Worm (Caenorhabditis elegans) whole organism, midembryonic: ENCODE results near the gene amph-1.

Experiments
- flt-1 ChIP-seq: fragments of 200-800 bp; sonication (Bioruptor generic); IDR thresholded peaks from 2 replicates; pipeline ENCODE4 v1.3.6; 2022; ENCODE audit warnings: missing genetic modification characterization, missing compliant biosample characterization
- ref-1 ChIP-seq: fragments of 200-800 bp; sonication (Bioruptor generic); conservative IDR thresholded peaks from 2 replicates; pipeline ENCODE4 v1.3.6; 2022; ENCODE audit warnings: missing genetic modification reagents, missing genetic modification characterization, missing compliant biosample characterization

- TF ChIP-seq ref-1 (GFP tag; lab: Robert Waterston, UW), result no peak
- TF ChIP-seq flt-1 (GFP tag; lab: Robert Waterston, UW), result no peak
Measured at ce11 chrIV:9614060-9614459, 33.6 kb downstream of the amph-1 start.
